Fruit fly (Drosophila melanogaster) whole organism, embryonic: Measurements from ENCODE around the gene InR.

Experiments used
- B-H1 ChIP-seq: fragments of 200-800 bp; sonication (Bioruptor generic); IDR thresholded peaks from 3 replicates; pipeline ENCODE4 v1.3.6; 2022; ENCODE audit warnings: missing biosample characterization, missing genetic modification characterization
- CG10543 ChIP-seq: fragments of 200-800 bp; sonication (Bioruptor generic); optimal IDR thresholded peaks from 3 replicates; lab custom pipeline; 2017; ENCODE audit warnings: missing biosample characterization, mild to moderate bottlenecking, missing genetic modification characterization, moderate library complexity
- CG11247 ChIP-seq: fragments of 200-800 bp; sonication (Bioruptor generic); IDR thresholded peaks from 2 replicates; pipeline ENCODE4 v1.3.6; 2022; ENCODE audit warnings: missing biosample characterization, missing genetic modification characterization
- CG11456 ChIP-seq: fragments of 200-800 bp; sonication (Bioruptor generic); IDR thresholded peaks from 3 replicates; pipeline ENCODE4 v1.3.6; 2022; ENCODE audit warnings: missing biosample characterization, missing genetic modification characterization
- CG11504 ChIP-seq: fragments of 200-800 bp; sonication (Bioruptor generic); optimal IDR thresholded peaks from 3 replicates; lab custom pipeline; 2019; ENCODE audit warnings: missing biosample characterization, mild to moderate bottlenecking, missing genetic modification characterization, moderate library complexity
- CG11560 ChIP-seq: fragments of 200-800 bp; sonication (Bioruptor generic); IDR thresholded peaks from 3 replicates; pipeline ENCODE4 v1.3.6; 2022; ENCODE audit warnings: missing biosample characterization, missing genetic modification characterization
- CG12236 ChIP-seq: fragments of 200-800 bp; sonication (Bioruptor generic); optimal IDR thresholded peaks from 2 replicates; lab custom pipeline; 2016; ENCODE audit warnings: missing biosample characterization, missing genetic modification characterization
- CG12659 ChIP-seq: fragments of 200-800 bp; sonication (Bioruptor generic); optimal IDR thresholded peaks from 3 replicates; lab custom pipeline; 2017; ENCODE audit warnings: mild to moderate bottlenecking, missing biosample characterization, missing genetic modification reagents, missing genetic modification characterization
- CG12769 ChIP-seq: fragments of 200-800 bp; sonication (Bioruptor generic); optimal IDR thresholded peaks from 2 replicates; lab custom pipeline; 2019; ENCODE audit warnings: missing biosample characterization, mild to moderate bottlenecking, missing genetic modification characterization, moderate library complexity
- CG14050 ChIP-seq: fragments of 200-800 bp; sonication (Bioruptor generic); IDR thresholded peaks from 3 replicates; pipeline ENCODE4 v1.3.6; 2022; ENCODE audit warnings: missing biosample characterization, missing genetic modification characterization
- CG15696 ChIP-seq: fragments of 200-800 bp; sonication (Bioruptor generic); optimal IDR thresholded peaks from 2 replicates; lab custom pipeline; 2019; ENCODE audit warnings: missing biosample characterization, mild to moderate bottlenecking, missing genetic modification characterization, moderate library complexity
- CG17359 ChIP-seq: fragments of 200-800 bp; sonication (Bioruptor generic); optimal IDR thresholded peaks from 3 replicates; lab custom pipeline; 2018; ENCODE audit warnings: missing biosample characterization, mild to moderate bottlenecking, missing genetic modification characterization, moderate library complexity
- CG17361 ChIP-seq: fragments of 200-800 bp; sonication (Bioruptor generic); IDR thresholded peaks from 3 replicates; pipeline ENCODE4 v1.3.6; 2022; ENCODE audit warnings: missing biosample characterization, missing genetic modification characterization
- CG17385 ChIP-seq: fragments of 200-800 bp; sonication (Bioruptor generic); optimal IDR thresholded peaks from 3 replicates; lab custom pipeline; 2018; ENCODE audit warnings: missing biosample characterization, mild to moderate bottlenecking, missing genetic modification characterization
- CG18764 ChIP-seq: fragments of 200-800 bp; sonication (Bioruptor generic); optimal IDR thresholded peaks from 3 replicates; lab custom pipeline; 2016; ENCODE audit warnings: missing biosample characterization, missing genetic modification characterization
- CG2129 ChIP-seq: fragments of 200-800 bp; sonication (Bioruptor generic); IDR thresholded peaks from 2 replicates; pipeline ENCODE4 v1.3.6; 2022; ENCODE audit warnings: missing biosample characterization, missing genetic modification characterization; ENCODE audit not compliant: partially characterized antibody
- CG32767 ChIP-seq: fragments of 200-800 bp; sonication (Bioruptor generic); IDR thresholded peaks from 2 replicates; pipeline ENCODE4 v1.3.6; 2022; ENCODE audit warnings: missing biosample characterization, missing genetic modification characterization
- CG3726 ChIP-seq: fragments of 200-800 bp; sonication (Bioruptor generic); IDR thresholded peaks from 3 replicates; pipeline ENCODE4, ENCODE4 v1.3.6; 2022; ENCODE audit warnings: missing biosample characterization, missing genetic modification characterization
- CG4328 ChIP-seq: fragments of 200-800 bp; sonication (Bioruptor generic); optimal IDR thresholded peaks from 3 replicates; lab custom pipeline; 2017; ENCODE audit warnings: missing biosample characterization, missing genetic modification reagents, missing genetic modification characterization
- CG6175 ChIP-seq: fragments of 200-800 bp; sonication (Bioruptor generic); IDR thresholded peaks from 3 replicates; pipeline ENCODE4 v1.3.6; 2022; ENCODE audit warnings: missing biosample characterization, missing genetic modification characterization
- CG6791 ChIP-seq: fragments of 200-800 bp; sonication (Bioruptor generic); IDR thresholded peaks from 3 replicates; pipeline ENCODE4 v1.3.6; 2022; ENCODE audit warnings: missing biosample characterization, missing genetic modification characterization; ENCODE audit not compliant: partially characterized antibody
- CG7839 ChIP-seq: fragments of 200-800 bp; sonication (Bioruptor generic); optimal IDR thresholded peaks from 3 replicates; lab custom pipeline; 2018; ENCODE audit warnings: missing biosample characterization, mild to moderate bottlenecking, missing genetic modification characterization, moderate library complexity
- CG9437 ChIP-seq: fragments of 200-800 bp; sonication (Bioruptor generic); optimal IDR thresholded peaks from 2 replicates; lab custom pipeline; 2018; ENCODE audit warnings: missing biosample characterization, mild to moderate bottlenecking, missing genetic modification characterization
- CG9932 ChIP-seq: fragments of 200-800 bp; sonication (Bioruptor generic); IDR thresholded peaks from 2 replicates; pipeline ENCODE4 v1.3.6; 2022; ENCODE audit warnings: missing biosample characterization, missing genetic modification characterization
- Dad ChIP-seq: fragments of 200-800 bp; sonication (Bioruptor generic); optimal IDR thresholded peaks from 3 replicates; lab custom pipeline; 2016; ENCODE audit warnings: missing biosample characterization, missing genetic modification characterization
- Dbx ChIP-seq: fragments of 200-800 bp; sonication (Bioruptor generic); IDR thresholded peaks from 3 replicates; pipeline ENCODE4 v1.3.6; 2022; ENCODE audit warnings: missing biosample characterization, missing genetic modification characterization
- H15 ChIP-seq: fragments of 200-800 bp; sonication (Bioruptor generic); IDR thresholded peaks from 3 replicates; pipeline ENCODE4 v1.3.6; 2022; ENCODE audit warnings: missing biosample characterization, missing genetic modification characterization
- HHEX ChIP-seq: fragments of 200-800 bp; sonication (Bioruptor generic); optimal IDR thresholded peaks from 3 replicates; lab custom pipeline; 2017; ENCODE audit warnings: missing biosample characterization, mild to moderate bottlenecking, missing genetic modification characterization, missing genetic modification reagents
- Lhr ChIP-seq: fragments of 200-800 bp; sonication (Bioruptor generic); optimal IDR thresholded peaks from 3 replicates; lab custom pipeline; 2017; ENCODE audit warnings: mild to moderate bottlenecking, missing biosample characterization, missing genetic modification reagents, missing genetic modification characterization
- Neu2 ChIP-seq: fragments of 200-800 bp; sonication (Bioruptor generic); optimal IDR thresholded peaks from 3 replicates; lab custom pipeline; 2016; ENCODE audit warnings: missing biosample characterization, missing genetic modification characterization, borderline replicate concordance
- Ptx1 ChIP-seq: fragments of 200-800 bp; sonication (Bioruptor generic); IDR thresholded peaks from 2 replicates; pipeline ENCODE4 v1.3.6; 2022; ENCODE audit warnings: missing biosample characterization, missing genetic modification characterization
- bsh ChIP-seq, 2 experiments: fragments of 200-800 bp; sonication (Bioruptor generic); optimal IDR thresholded peaks; 2 replicates each; lab custom pipeline; 2017 to 2018; ENCODE audit warnings: mild to moderate bottlenecking in 2 of 2, missing biosample characterization in 2 of 2, missing genetic modification characterization in 2 of 2, moderate library complexity in 1 of 2
- chn ChIP-seq: fragments of 200-800 bp; sonication (Bioruptor generic); optimal IDR thresholded peaks from 2 replicates; lab custom pipeline; 2016; ENCODE audit warnings: missing biosample characterization, missing genetic modification characterization
- crol ChIP-seq: fragments of 200-800 bp; sonication (Bioruptor generic); IDR thresholded peaks from 2 replicates; pipeline ENCODE4 v1.3.6; 2022; ENCODE audit warnings: missing biosample characterization, missing genetic modification characterization
- dm ChIP-seq: fragments of 200-800 bp; sonication (Bioruptor generic); optimal IDR thresholded peaks from 3 replicates; lab custom pipeline; 2016; ENCODE audit warnings: missing biosample characterization, missing genetic modification characterization
- dmrt99B ChIP-seq: fragments of 200-800 bp; sonication (Bioruptor generic); optimal IDR thresholded peaks from 2 replicates; lab custom pipeline; 2018; ENCODE audit warnings: missing biosample characterization, mild to moderate bottlenecking, missing genetic modification characterization, moderate library complexity
- fu2 ChIP-seq: fragments of 200-800 bp; sonication (Bioruptor generic); optimal IDR thresholded peaks from 2 replicates; lab custom pipeline; 2016; ENCODE audit warnings: missing biosample characterization, missing genetic modification characterization
- grau ChIP-seq: fragments of 200-800 bp; optimal IDR thresholded peaks from 3 replicates; lab custom pipeline; 2019; ENCODE audit warnings: missing biosample characterization, mild to moderate bottlenecking, missing genetic modification characterization, moderate library complexity
- lola ChIP-seq, 3 experiments: fragments of >200 bp in 2 of 3; fragments of 200-800 bp in 1 of 3; sonication (Bioruptor generic) in 1 of 3; optimal IDR thresholded peaks; 2 replicates each; lab custom pipeline; 2017 to 2019; ENCODE audit warnings: missing biosample characterization in 3 of 3, missing genetic modification characterization in 3 of 3, mild to moderate bottlenecking in 1 of 3, moderate library complexity in 1 of 3
- mld ChIP-seq: fragments of 200-800 bp; sonication (Bioruptor generic); IDR thresholded peaks from 3 replicates; pipeline ENCODE4 v1.3.6; 2022; ENCODE audit warnings: missing biosample characterization, missing genetic modification characterization; ENCODE audit not compliant: partially characterized antibody
- nerfin-2 ChIP-seq: fragments of 200-800 bp; sonication (Bioruptor generic); IDR thresholded peaks from 2 replicates; pipeline ENCODE4 v1.3.6; 2022; ENCODE audit warnings: missing biosample characterization, missing genetic modification characterization; ENCODE audit not compliant: partially characterized antibody
- pum ChIP-seq: fragments of 200-800 bp; sonication (Bioruptor generic); optimal IDR thresholded peaks from 2 replicates; lab custom pipeline; 2016; ENCODE audit warnings: missing biosample characterization, missing genetic modification characterization
- salm ChIP-seq: fragments of 200-800 bp; sonication (Bioruptor generic); optimal IDR thresholded peaks from 2 replicates; lab custom pipeline; 2018; ENCODE audit warnings: missing biosample characterization, mild to moderate bottlenecking, missing genetic modification characterization
- sc ChIP-seq, 3 experiments: fragments of >200 bp in 2 of 3; fragments of 200-800 bp in 1 of 3; sonication (Bioruptor generic) in 1 of 3; optimal IDR thresholded peaks; 2 replicates in 2 of 3; 3 replicates in 1 of 3; lab custom pipeline; 2017; ENCODE audit warnings: mild to moderate bottlenecking in 1 of 3, missing biosample characterization in 1 of 3, missing genetic modification characterization in 1 of 3, missing genetic modification reagents in 1 of 3
- sd ChIP-seq: fragments of 200-800 bp; sonication (Bioruptor generic); optimal IDR thresholded peaks from 3 replicates; lab custom pipeline; 2018; ENCODE audit warnings: missing biosample characterization, mild to moderate bottlenecking, missing genetic modification characterization, moderate library complexity
- sens ChIP-seq: fragments of 200-800 bp; sonication (Bioruptor generic); peaks from one replicate; lab custom pipeline; 2016; ENCODE audit warnings: missing biosample characterization, missing genetic modification characterization
- so ChIP-seq: fragments of 200-800 bp; sonication (Bioruptor generic); IDR thresholded peaks from 3 replicates; pipeline ENCODE4 v1.3.6; 2022; ENCODE audit warnings: missing biosample characterization, missing genetic modification characterization
- ssp ChIP-seq: fragments of 200-800 bp; sonication (Bioruptor generic); IDR thresholded peaks from 2 replicates; pipeline ENCODE4 v1.3.6; 2022; ENCODE audit warnings: missing biosample characterization, missing genetic modification characterization
- vvl ChIP-seq: fragments of 200-800 bp; sonication (Bioruptor generic); IDR thresholded peaks from 2 replicates; pipeline ENCODE4 v1.3.6; 2022; ENCODE audit warnings: missing biosample characterization, missing genetic modification characterization

InR gene

dm6 chr3R:21619117-21619650 is at the start of gene InR (continued):
- peak; percentile 62 for TF ChIP-seq dm (GFP tag; lab: Kevin White, UChicago)
- TF ChIP-seq Lhr (GFP tag; lab: Kevin White, UChicago): peak; percentile 66
- TF ChIP-seq CG11560 (tag; lab: Robert Waterston, UW): no peak
- TF ChIP-seq mld (GFP tag; lab: Robert Waterston, UW): no peak
- peak; percentile 87 for TF ChIP-seq CG12659 (GFP tag; lab: Kevin White, UChicago)
- no peak for TF ChIP-seq CG6791
- peak; percentile 69 for TF ChIP-seq CG7839 (tag; lab: Kevin White, UChicago)
- TF ChIP-seq crol: no peak
- TF ChIP-seq CG17385 (GFP tag; lab: Kevin White, UChicago): peak; percentile 56
- no peak for TF ChIP-seq CG2129 (GFP tag; lab: Robert Waterston, UW)
- TF ChIP-seq bsh (GFP tag; optimal IDR thresholded peaks at IDR 0.05; lab: Kevin White, UChicago): peak in 1 of 2 experiments; percentile 26
- TF ChIP-seq CG17359: peak; percentile 57
- no peak for TF ChIP-seq nerfin-2
- TF ChIP-seq vvl (GFP tag; lab: Robert Waterston, UW): no peak
- no peak for TF ChIP-seq CG3726 (GFP tag; lab: Robert Waterston, UW)
- peak; percentile 70 for TF ChIP-seq CG15696 (tag; lab: Kevin White, UChicago)
- TF ChIP-seq CG12769 (tag; lab: Kevin White, UChicago): peak; percentile 83
- TF ChIP-seq ssp (GFP tag; lab: Robert Waterston, UW): no peak
- TF ChIP-seq so (GFP tag; lab: Robert Waterston, UW): no peak
- no peak for TF ChIP-seq CG9932 (GFP tag; lab: Robert Waterston, UW)
- TF ChIP-seq H15: no peak
- peak; percentile 49 for TF ChIP-seq CG18764 (GFP tag; lab: Kevin White, UChicago)
- peak; percentile 40 for TF ChIP-seq dmrt99B (tag; lab: Kevin White, UChicago)
- TF ChIP-seq CG17361 (GFP tag; lab: Robert Waterston, UW): no peak
- TF ChIP-seq CG4328 (GFP tag; lab: Kevin White, UChicago): peak; percentile 22
- TF ChIP-seq chn (GFP tag; lab: Kevin White, UChicago): peak; percentile 75
- TF ChIP-seq CG9437: peak; percentile 40
- TF ChIP-seq CG10543 (GFP tag; lab: Kevin White, UChicago): peak; percentile 92
- TF ChIP-seq CG32767 (GFP tag; lab: Robert Waterston, UW): no peak
- no peak for TF ChIP-seq Neu2
- TF ChIP-seq sd (tag; lab: Kevin White, UChicago): peak; percentile 84
- no peak for TF ChIP-seq Ptx1 (GFP tag; lab: Robert Waterston, UW)
- no peak for TF ChIP-seq Dbx (GFP tag; lab: Robert Waterston, UW)
- peak; percentile 71 for TF ChIP-seq HHEX (GFP tag; lab: Kevin White, UChicago)
- no peak for TF ChIP-seq CG6175
- no peak for TF ChIP-seq B-H1 (GFP tag; lab: Robert Waterston, UW)
- TF ChIP-seq CG12236: peak; percentile 10
- TF ChIP-seq salm (tag; lab: Kevin White, UChicago): no peak
- peak; percentile 61 for TF ChIP-seq grau (tag; lab: Kevin White, UChicago)
- TF ChIP-seq Dad (GFP tag; lab: Kevin White, UChicago): peak; percentile 72
- TF ChIP-seq fu2 (GFP tag; lab: Kevin White, UChicago): peak; percentile 65
- peak; percentile 65 for TF ChIP-seq sens (GFP tag; lab: Kevin White, UChicago)
- TF ChIP-seq lola (GFP tag; optimal IDR thresholded peaks at IDR 0.05; lab: Kevin White, UChicago): no peak
- no peak for TF ChIP-seq CG14050 (GFP tag; lab: Robert Waterston, UW)
- no peak for TF ChIP-seq CG11247 (GFP tag; lab: Robert Waterston, UW)
- peak; percentile 25 for TF ChIP-seq CG11504
- TF ChIP-seq sc (optimal IDR thresholded peaks at IDR 0.05; lab: Kevin White, UChicago): no peak
- TF ChIP-seq sc (GFP tag; optimal IDR thresholded peaks at IDR 0.05; lab: Kevin White, UChicago): no peak
- TF ChIP-seq CG11456 (GFP tag; lab: Robert Waterston, UW): no peak
- peak; percentile 76 for TF ChIP-seq pum (GFP tag; lab: Kevin White, UChicago)
